Worm (Caenorhabditis elegans) whole organism, L3 larva: ENCODE results near the gene mboa-6.

Source experiments
- R02D3.7 ChIP-seq: fragments of 150-350 bp; optimal IDR thresholded peaks from 2 replicates; lab custom pipeline; 2014; ENCODE audit warnings: missing biosample characterization, missing genetic modification characterization
- ZK546.5 ChIP-seq: sonication (generic microtip); optimal IDR thresholded peaks from 2 replicates; lab custom pipeline; 2017; ENCODE audit warnings: missing biosample characterization, missing genetic modification characterization
- aly-2 ChIP-seq: fragments of 150-350 bp; optimal IDR thresholded peaks from 2 replicates; lab custom pipeline; 2014; ENCODE audit warnings: missing biosample characterization, missing genetic modification characterization
- ama-1 ChIP-seq: fragments of 150-350 bp; optimal IDR thresholded peaks from 2 replicates; lab custom pipeline; 2018
- ceh-16 ChIP-seq: sonication (generic microtip); optimal IDR thresholded peaks from 2 replicates; lab custom pipeline; 2017; ENCODE audit warnings: missing biosample characterization, missing genetic modification characterization
- ceh-28 ChIP-seq: fragments of 150-350 bp; optimal IDR thresholded peaks from 2 replicates; lab custom pipeline; 2014; ENCODE audit warnings: missing biosample characterization, missing genetic modification reagents, missing genetic modification characterization
- ceh-82 ChIP-seq: fragments of 150-350 bp; optimal IDR thresholded peaks from 2 replicates; lab custom pipeline; 2014; ENCODE audit warnings: missing biosample characterization, missing genetic modification characterization
- ceh-9 ChIP-seq: sonication (generic microtip); optimal IDR thresholded peaks from 2 replicates; lab custom pipeline; 2018; ENCODE audit warnings: missing biosample characterization, missing genetic modification characterization
- daf-12 ChIP-seq: fragments of 150-350 bp; optimal IDR thresholded peaks from 2 replicates; lab custom pipeline; 2014; ENCODE audit warnings: missing biosample characterization, missing genetic modification reagents, missing genetic modification characterization
- egl-27 ChIP-seq: sonication (generic microtip); optimal IDR thresholded peaks from 4 replicates; lab custom pipeline; 2017; ENCODE audit warnings: missing biosample characterization, missing genetic modification reagents, missing genetic modification characterization
- egl-5 ChIP-seq: fragments of 150-350 bp; optimal IDR thresholded peaks from 2 replicates; lab custom pipeline; 2017; ENCODE audit warnings: missing biosample characterization, missing genetic modification reagents, missing genetic modification characterization, inconsistent platforms
- elt-1 ChIP-seq: fragments of 150-350 bp; optimal IDR thresholded peaks from 2 replicates; lab custom pipeline; 2014; ENCODE audit warnings: missing biosample characterization, missing genetic modification characterization
- elt-2 ChIP-seq: sonication (generic microtip); optimal IDR thresholded peaks from 2 replicates; lab custom pipeline; 2016; ENCODE audit warnings: missing genetic modification reagents, mild to moderate bottlenecking, missing genetic modification characterization, missing compliant biosample characterization
- elt-3 ChIP-seq, 3 experiments: fragments of 150-350 bp in 1 of 3; sonication (generic microtip) in 2 of 3; optimal IDR thresholded peaks; 2 replicates in 2 of 3; 4 replicates in 1 of 3; lab custom pipeline; 2014 to 2017; ENCODE audit warnings: missing biosample characterization in 3 of 3, missing genetic modification characterization in 3 of 3
- eor-1 ChIP-seq, 2 experiments: fragments of 150-350 bp; optimal IDR thresholded peaks; 2 replicates each; lab custom pipeline; 2014 to 2018; ENCODE audit warnings: missing biosample characterization in 2 of 2, missing genetic modification characterization in 2 of 2
- fkh-10 ChIP-seq: sonication (generic microtip); optimal IDR thresholded peaks from 2 replicates; lab custom pipeline; 2017; ENCODE audit warnings: missing biosample characterization, missing genetic modification reagents, missing genetic modification characterization
- fkh-2 ChIP-seq: fragments of 150-350 bp; optimal IDR thresholded peaks from 2 replicates; lab custom pipeline; 2014; ENCODE audit warnings: missing biosample characterization, missing genetic modification reagents, missing genetic modification characterization
- fos-1 ChIP-seq: fragments of 150-350 bp; optimal IDR thresholded peaks from 2 replicates; lab custom pipeline; 2014; ENCODE audit warnings: missing biosample characterization, missing genetic modification characterization
- hmg-11 ChIP-seq: sonication (generic microtip); optimal IDR thresholded peaks from 2 replicates; lab custom pipeline; 2016; ENCODE audit warnings: missing genetic modification characterization, missing compliant biosample characterization
- jun-1 ChIP-seq: fragments of 150-350 bp; optimal IDR thresholded peaks from 2 replicates; lab custom pipeline; 2014; ENCODE audit warnings: missing biosample characterization, missing genetic modification reagents, missing genetic modification characterization
- lin-15B ChIP-seq: fragments of 150-350 bp; optimal IDR thresholded peaks from 2 replicates; lab custom pipeline; 2014; ENCODE audit warnings: missing biosample characterization, missing genetic modification characterization
- lin-39 ChIP-seq: fragments of 150-350 bp; optimal IDR thresholded peaks from 2 replicates; lab custom pipeline; 2018; ENCODE audit warnings: missing biosample characterization, missing genetic modification reagents, missing genetic modification characterization
- lsy-12 ChIP-seq: sonication (generic microtip); optimal IDR thresholded peaks from 2 replicates; lab custom pipeline; 2016; ENCODE audit warnings: mild to moderate bottlenecking, missing genetic modification characterization, missing compliant biosample characterization
- mdl-1 ChIP-seq: fragments of 150-350 bp; optimal IDR thresholded peaks from 2 replicates; lab custom pipeline; 2014; ENCODE audit warnings: missing biosample characterization, missing genetic modification characterization
- mml-1 ChIP-seq: fragments of 150-350 bp; sonication (generic microtip); optimal IDR thresholded peaks from 3 replicates; lab custom pipeline; 2014; ENCODE audit warnings: missing biosample characterization, missing genetic modification characterization
- nfya-1 ChIP-seq: sonication (generic microtip); optimal IDR thresholded peaks from 2 replicates; lab custom pipeline; 2017; ENCODE audit warnings: missing genetic modification characterization, mild to moderate bottlenecking, missing compliant biosample characterization, antibody characterized with exemption, moderate library complexity; ENCODE audit not compliant: insufficient read depth
- nhr-11 ChIP-seq: fragments of 150-350 bp; optimal IDR thresholded peaks from 2 replicates; lab custom pipeline; 2014; ENCODE audit warnings: missing biosample characterization, missing genetic modification characterization
- nhr-12 ChIP-seq: fragments of 150-350 bp; optimal IDR thresholded peaks from 2 replicates; lab custom pipeline; 2014; ENCODE audit warnings: missing biosample characterization, missing genetic modification characterization
- nhr-23 ChIP-seq: fragments of 150-350 bp; optimal IDR thresholded peaks from 2 replicates; lab custom pipeline; 2014; ENCODE audit warnings: missing biosample characterization, missing genetic modification reagents, missing genetic modification characterization
- nhr-237 ChIP-seq: fragments of 150-350 bp; optimal IDR thresholded peaks from 2 replicates; lab custom pipeline; 2014; ENCODE audit warnings: missing biosample characterization, missing genetic modification characterization
- nhr-25 ChIP-seq: sonication (generic microtip); optimal IDR thresholded peaks from 2 replicates; lab custom pipeline; 2017; ENCODE audit warnings: missing biosample characterization, missing genetic modification characterization
- nhr-28 ChIP-seq: fragments of 150-350 bp; optimal IDR thresholded peaks from 2 replicates; lab custom pipeline; 2014; ENCODE audit warnings: missing biosample characterization, missing genetic modification characterization
- nhr-43 ChIP-seq: sonication (generic microtip); optimal IDR thresholded peaks from 2 replicates; lab custom pipeline; 2016; ENCODE audit warnings: mild to moderate bottlenecking, missing genetic modification characterization, missing compliant biosample characterization; ENCODE audit not compliant: poor library complexity, severe bottlenecking
- nhr-67 ChIP-seq: fragments of 150-350 bp; optimal IDR thresholded peaks from 2 replicates; lab custom pipeline; 2014; ENCODE audit warnings: missing biosample characterization, missing genetic modification characterization
- nhr-76 ChIP-seq: fragments of 150-350 bp; sonication (generic microtip); optimal IDR thresholded peaks from 5 replicates; lab custom pipeline; 2014; ENCODE audit warnings: missing biosample characterization, missing genetic modification characterization
- nhr-77 ChIP-seq: fragments of 150-350 bp; optimal IDR thresholded peaks from 2 replicates; lab custom pipeline; 2014; ENCODE audit warnings: missing biosample characterization, missing genetic modification characterization
- pha-4 ChIP-seq: fragments of 150-350 bp; optimal IDR thresholded peaks from 2 replicates; lab custom pipeline; 2014; ENCODE audit warnings: missing biosample characterization, missing genetic modification reagents, missing genetic modification characterization
- pqm-1 ChIP-seq: fragments of 150-350 bp; optimal IDR thresholded peaks from 2 replicates; lab custom pipeline; 2017; ENCODE audit warnings: missing biosample characterization, missing genetic modification characterization, inconsistent platforms
- sea-2 ChIP-seq: fragments of 150-350 bp; sonication (generic microtip); optimal IDR thresholded peaks from 4 replicates; lab custom pipeline; 2014; ENCODE audit warnings: missing biosample characterization, missing genetic modification reagents, missing genetic modification characterization
- skn-1 ChIP-seq: fragments of 150-350 bp; optimal IDR thresholded peaks from 2 replicates; lab custom pipeline; 2014; ENCODE audit warnings: missing biosample characterization, missing genetic modification characterization
- snpc-4 ChIP-seq: fragments of 150-350 bp; optimal IDR thresholded peaks from 2 replicates; lab custom pipeline; 2014; ENCODE audit warnings: missing biosample characterization, missing genetic modification characterization
- tbx-2 ChIP-seq: sonication (generic microtip); optimal IDR thresholded peaks from 2 replicates; lab custom pipeline; 2016; ENCODE audit warnings: mild to moderate bottlenecking, missing genetic modification characterization, missing compliant biosample characterization
- unc-39 ChIP-seq: sonication (generic microtip); optimal IDR thresholded peaks from 4 replicates; lab custom pipeline; 2017; ENCODE audit warnings: missing biosample characterization, missing genetic modification characterization
- unc-62 ChIP-seq: fragments of 150-350 bp; sonication (generic microtip); optimal IDR thresholded peaks from 4 replicates; lab custom pipeline; 2014; ENCODE audit warnings: missing biosample characterization, missing genetic modification reagents, missing genetic modification characterization
- zag-1 ChIP-seq: fragments of 150-350 bp; optimal IDR thresholded peaks from 2 replicates; lab custom pipeline; 2014; ENCODE audit warnings: missing biosample characterization, missing genetic modification characterization
- ztf-11 ChIP-seq: fragments of 150-350 bp; optimal IDR thresholded peaks from 2 replicates; lab custom pipeline; 2014; ENCODE audit warnings: missing biosample characterization, missing genetic modification characterization
- ztf-4 ChIP-seq: fragments of 150-350 bp; optimal IDR thresholded peaks from 2 replicates; lab custom pipeline; 2014; ENCODE audit warnings: missing biosample characterization, missing genetic modification characterization

Gene mboa-6

DNA sequence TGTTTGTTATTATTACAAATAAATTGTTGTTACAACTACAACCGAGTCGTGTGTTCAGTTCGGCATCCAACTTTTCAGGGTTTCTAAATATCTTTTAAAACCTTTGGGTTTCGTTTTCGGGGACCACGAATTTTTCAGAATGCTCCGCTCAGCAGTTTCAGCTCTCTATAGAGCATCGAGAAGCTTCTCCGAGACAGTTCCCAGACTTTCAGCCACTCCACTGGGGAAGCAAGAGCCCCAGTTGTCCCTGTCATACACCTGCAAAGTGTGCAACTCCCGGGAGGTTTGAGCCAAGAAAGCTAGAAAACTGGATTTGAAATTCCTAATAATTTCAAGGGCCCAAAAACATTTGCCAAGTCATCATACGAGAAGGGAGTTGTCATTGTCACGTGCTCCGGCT lies 10.4 kb downstream of the mboa-6 start, which contains the start of gene F53A3.7:
Gene F53A3.7, plus strand, starts transcription at position 139 of the 400 bp plus-strand sequence.
- peak; percentile 23 for TF ChIP-seq ama-1
- peak; percentile 7 for TF ChIP-seq elt-2 (tag; lab: Kevin White, UChicago)
- TF ChIP-seq nfya-1 (tag; lab: Kevin White, UChicago): no peak

DNA sequence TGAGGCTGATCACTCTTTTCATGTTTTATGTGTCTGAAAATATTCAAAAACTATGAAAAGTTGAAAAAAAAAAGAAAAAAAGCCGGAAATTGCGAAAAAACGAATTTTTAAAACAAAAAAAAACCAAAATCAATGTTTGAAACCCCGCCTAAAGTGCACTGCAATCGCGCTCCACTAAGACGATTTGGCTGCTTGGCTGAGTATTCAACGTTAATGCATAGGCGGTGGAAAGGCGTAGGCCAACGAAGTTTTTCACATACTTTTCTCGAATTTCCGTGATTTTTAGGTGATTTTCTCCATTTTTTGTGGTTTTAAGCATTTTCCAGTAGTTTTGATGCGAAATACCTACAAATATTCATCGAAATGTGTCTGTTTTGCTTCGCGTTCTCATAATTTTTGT lies 11.5 kb downstream of the mboa-6 start, which contains the start of the genes polh-1 and rps-22:
Gene polh-1, minus strand, starts transcription at position 34 of the 400 bp plus-strand sequence.
Gene rps-22, plus strand, starts transcription at position 300 of the 400 bp plus-strand sequence.
- TF ChIP-seq elt-3 (tag; optimal IDR thresholded peaks at IDR 0.05; lab: Kevin White, UChicago): peak in 1 of 3 experiments; percentile 73
- TF ChIP-seq unc-62 (GFP tag; lab: Kevin White, UChicago): peak; percentile 53
- TF ChIP-seq nhr-76 (tag; lab: Kevin White, UChicago): peak; percentile 44
- no peak for TF ChIP-seq sea-2 (GFP tag; lab: Kevin White, UChicago)
- no peak for TF ChIP-seq nhr-237
- no peak for TF ChIP-seq fkh-2 (tag; lab: Kevin White, UChicago)
- peak; percentile 99 for TF ChIP-seq pha-4
- TF ChIP-seq nhr-28: no peak
- TF ChIP-seq elt-2 (tag; lab: Kevin White, UChicago): peak; percentile 59
- TF ChIP-seq ztf-11 (tag; lab: Kevin White, UChicago): no peak
- peak; percentile 80 for TF ChIP-seq nhr-43 (tag; lab: Kevin White, UChicago)
- TF ChIP-seq skn-1 (tag; lab: Kevin White, UChicago): peak; percentile 87
- peak; percentile 96 for TF ChIP-seq nfya-1 (tag; lab: Kevin White, UChicago)
- TF ChIP-seq mdl-1 (tag; lab: Kevin White, UChicago): no peak
- peak; percentile 76 for TF ChIP-seq ama-1
- peak; percentile 56 for TF ChIP-seq ceh-82
- TF ChIP-seq nhr-77 (tag; lab: Kevin White, UChicago): peak; percentile 25
- TF ChIP-seq tbx-2 (tag; lab: Kevin White, UChicago): peak; percentile 13
- TF ChIP-seq ceh-16 (tag; lab: Kevin White, UChicago): no peak
- peak; percentile 63 for TF ChIP-seq ceh-28 (tag; lab: Kevin White, UChicago)
- TF ChIP-seq nhr-25 (tag; lab: Kevin White, UChicago): peak; percentile 95
- peak; percentile 34 for TF ChIP-seq nhr-11 (tag; lab: Kevin White, UChicago)
- TF ChIP-seq nhr-23: peak; percentile 96
- no peak for TF ChIP-seq eor-1 (tag; optimal IDR thresholded peaks at IDR 0.05; lab: Kevin White, UChicago)
- no peak for TF ChIP-seq mml-1 (tag; lab: Kevin White, UChicago)
- no peak for TF ChIP-seq nhr-67 (tag; lab: Kevin White, UChicago)
- peak; percentile 36 for TF ChIP-seq egl-27
- TF ChIP-seq daf-12 (tag; lab: Kevin White, UChicago): no peak
- peak; percentile 28 for TF ChIP-seq jun-1
- TF ChIP-seq ztf-4 (tag; lab: Kevin White, UChicago): no peak
- peak; percentile 66 for TF ChIP-seq egl-5 (tag; lab: Kevin White, UChicago)
- peak; percentile 46 for TF ChIP-seq aly-2 (tag; lab: Kevin White, UChicago)
- TF ChIP-seq lsy-12 (tag; lab: Kevin White, UChicago): peak; percentile 75
- TF ChIP-seq R02D3.7: peak; percentile 79
- peak; percentile 71 for TF ChIP-seq fkh-10 (GFP tag; lab: Kevin White, UChicago)
- peak; percentile 98 for TF ChIP-seq lin-15B (tag; lab: Kevin White, UChicago)
- peak; percentile 92 for TF ChIP-seq lin-39 (tag; lab: Kevin White, UChicago)
- TF ChIP-seq fos-1 (tag; lab: Kevin White, UChicago): no peak
- no peak for TF ChIP-seq nhr-12 (tag; lab: Kevin White, UChicago)
- TF ChIP-seq hmg-11: peak; percentile 70
- no peak for TF ChIP-seq elt-1
- TF ChIP-seq unc-39: no peak
- TF ChIP-seq pqm-1 (tag; lab: Kevin White, UChicago): peak; percentile 75
- peak; percentile 85 for TF ChIP-seq snpc-4 (tag; lab: Kevin White, UChicago)
- TF ChIP-seq ZK546.5: no peak
- no peak for TF ChIP-seq zag-1
- no peak for TF ChIP-seq ceh-9
